Worm (Caenorhabditis elegans): ENCODE results near the gene F13E9.16.

F13E9.16 gene

ce11 chrIV:10869642-10870041 is 17.5 kb downstream of the F13E9.16 start:
- TF ChIP-seq nhr-77 (tag; optimal IDR thresholded peaks at IDR 0.05): no peak
- no peak for TF ChIP-seq nhr-11 (tag; optimal IDR thresholded peaks at IDR 0.05)
- TF ChIP-seq gmeb-1 (tag; optimal IDR thresholded peaks at IDR 0.05): no peak
- TF ChIP-seq skn-1 (tag; optimal IDR thresholded peaks at IDR 0.05): no peak
- no peak for TF ChIP-seq nhr-10 (tag; optimal IDR thresholded peaks at IDR 0.05)
- TF ChIP-seq crh-2 (tag; optimal IDR thresholded peaks at IDR 0.05): no peak

ce11 chrIV:10868629-10869251 is 18.4 kb downstream of the F13E9.16 start, which contains the start of gene F13E9.11:
Gene F13E9.11 (minus strand): TSS chrIV:10869135.
- TF ChIP-seq zag-1 (tag; optimal IDR thresholded peaks at IDR 0.05) (peak; percentile 61), C34F6.9 (tag; optimal IDR thresholded peaks at IDR 0.05) (peak; percentile 5), elt-1 (tag; optimal IDR thresholded peaks at IDR 0.05) (no peak), unc-55 (GFP tag; optimal IDR thresholded peaks at IDR 0.05) (peak; percentile 12), lsy-2 (tag; optimal IDR thresholded peaks at IDR 0.05) (peak in 1 of 2 experiments; percentile 19), aly-2 (tag; optimal IDR thresholded peaks at IDR 0.05) (no peak)

ce11 chrIV:10867370-10868146 is 19.6 kb downstream of the F13E9.16 start:
- TF ChIP-seq lsy-2 (tag; optimal IDR thresholded peaks at IDR 0.05): no peak
- TF ChIP-seq gmeb-1 (tag; optimal IDR thresholded peaks at IDR 0.05): no peak

ce11 chrIV:10864031-10864430 is 23.2 kb downstream of the F13E9.16 start, which contains the start of gene nish-1:
Gene nish-1 (plus strand): TSS chrIV:10864331.
- no peak for TF ChIP-seq nhr-6 (tag; optimal IDR thresholded peaks at IDR 0.05)
- TF ChIP-seq nhr-23 (tag; optimal IDR thresholded peaks at IDR 0.05): no peak
- no peak for TF ChIP-seq mdl-1 (tag; optimal IDR thresholded peaks at IDR 0.05)
- no peak for TF ChIP-seq ama-1 (optimal IDR thresholded peaks at IDR 0.05)
- no peak for TF ChIP-seq ztf-4 (tag; optimal IDR thresholded peaks at IDR 0.05)
- no peak for TF ChIP-seq lsy-2 (tag; optimal IDR thresholded peaks at IDR 0.05)
- TF ChIP-seq blmp-1 (tag; optimal IDR thresholded peaks at IDR 0.05; ENCODE audit: insufficient read depth): no peak
- TF ChIP-seq ceh-82 (tag; optimal IDR thresholded peaks at IDR 0.05): no peak
- TF ChIP-seq gmeb-1 (tag; optimal IDR thresholded peaks at IDR 0.05): no peak
- TF ChIP-seq unc-39 (tag; optimal IDR thresholded peaks at IDR 0.05): no peak
- no peak for TF ChIP-seq C34F6.9 (tag; optimal IDR thresholded peaks at IDR 0.05)
- no peak for TF ChIP-seq fos-1 (tag; optimal IDR thresholded peaks at IDR 0.05)
- no peak for TF ChIP-seq egl-27 (tag; optimal IDR thresholded peaks at IDR 0.05)
- TF ChIP-seq nhr-77 (tag; optimal IDR thresholded peaks at IDR 0.05): no peak
- TF ChIP-seq ZK546.5 (tag; optimal IDR thresholded peaks at IDR 0.05): no peak
- no peak for TF ChIP-seq peb-1 (tag; optimal IDR thresholded peaks at IDR 0.05)
- no peak for TF ChIP-seq nhr-11 (tag; optimal IDR thresholded peaks at IDR 0.05)
- TF ChIP-seq unc-62 (GFP tag; optimal IDR thresholded peaks at IDR 0.05): no peak
- TF ChIP-seq snpc-4 (tag; optimal IDR thresholded peaks at IDR 0.05): no peak

ce11 chrIV:10861102-10861501 is 26.1 kb downstream of the F13E9.16 start, which contains the start of gene rbm-22:
Gene rbm-22 (plus strand): TSS chrIV:10861402.
- TF ChIP-seq peb-1 (tag; optimal IDR thresholded peaks at IDR 0.05) (no peak), egl-27 (tag; optimal IDR thresholded peaks at IDR 0.05) (no peak), lin-39 (tag; optimal IDR thresholded peaks at IDR 0.05) (no peak), nhr-12 (tag; optimal IDR thresholded peaks at IDR 0.05) (no peak)

- TF ChIP-seq skn-1 (tag; optimal IDR thresholded peaks at IDR 0.05) (no peak), egl-27 (tag; optimal IDR thresholded peaks at IDR 0.05) (no peak), C34F6.9 (tag; optimal IDR thresholded peaks at IDR 0.05) (peak; percentile 31), lin-11 (tag; optimal IDR thresholded peaks at IDR 0.05) (no peak), lin-39 (tag; optimal IDR thresholded peaks at IDR 0.05) (no peak), nhr-11 (tag; optimal IDR thresholded peaks at IDR 0.05) (no peak), snpc-4 (tag; optimal IDR thresholded peaks at IDR 0.05) (no peak), crh-2 (tag; optimal IDR thresholded peaks at IDR 0.05) (peak; percentile 64), nhr-23 (tag; optimal IDR thresholded peaks at IDR 0.05) (no peak), lsy-2 (tag; optimal IDR thresholded peaks at IDR 0.05) (peak in 1 of 2 experiments; percentile 32), gmeb-1 (tag; optimal IDR thresholded peaks at IDR 0.05) (no peak), zag-1 (tag; optimal IDR thresholded peaks at IDR 0.05) (no peak), blmp-1 (tag; optimal IDR thresholded peaks at IDR 0.05; ENCODE audit: insufficient read depth) (no peak), nhr-129 (tag; optimal IDR thresholded peaks at IDR 0.05) (peak; percentile 63), fos-1 (tag; optimal IDR thresholded peaks at IDR 0.05) (peak; percentile 88), R02D3.7 (tag; optimal IDR thresholded peaks at IDR 0.05) (no peak), unc-55 (GFP tag; optimal IDR thresholded peaks at IDR 0.05) (peak; percentile 47), elt-3 (tag; optimal IDR thresholded peaks at IDR 0.05) (no peak), ztf-1 (GFP tag; conservative IDR thresholded peaks at IDR 0.05) (no peak), dmd-4 (tag; optimal IDR thresholded peaks at IDR 0.05) (no peak), ztf-4 (tag; optimal IDR thresholded peaks at IDR 0.05) (no peak), nhr-10 (tag; optimal IDR thresholded peaks at IDR 0.05) (no peak), sem-4 (tag; optimal IDR thresholded peaks at IDR 0.05) (no peak)
Measured at ce11 chrIV:10858300-10859016, 28.7 kb downstream of the F13E9.16 start, which contains the start of the genes T11G6.2 and hars-1. Gene T11G6.2 (minus strand): TSS chrIV:10858496. Gene hars-1 (plus strand): TSS chrIV:10858957.

All from whole organism, L2 larva.